Worm (Caenorhabditis elegans): ENCODE results near the gene ugt-54.

ce11 chrIV:10790353-10790752 is 28.9 kb downstream of the ugt-54 start, which contains the start of gene pept-2:
- no peak for TF ChIP-seq dao-5 (tag; optimal IDR thresholded peaks at IDR 0.05)
- no peak for TF ChIP-seq him-1 (tag; optimal IDR thresholded peaks at IDR 0.05)

Measured in whole organism, L4/young adult.